Fruit fly (Drosophila melanogaster) whole organism, embryonic: Measurements from ENCODE around the gene ari-1.

Experiments
- Ada2b ChIP-seq: fragments of 200-800 bp; sonication (Bioruptor generic); IDR thresholded peaks from 2 replicates; pipeline ENCODE4 v1.3.6; 2022; ENCODE audit warnings: missing biosample characterization, missing genetic modification characterization
- Asciz ChIP-seq: fragments of 200-800 bp; sonication (Bioruptor generic); optimal IDR thresholded peaks from 2 replicates; lab custom pipeline; 2017; ENCODE audit warnings: missing biosample characterization, mild to moderate bottlenecking, missing genetic modification characterization, missing genetic modification reagents
- Bteb2 ChIP-seq: fragments of 200-800 bp; sonication (Bioruptor generic); optimal IDR thresholded peaks from 2 replicates; lab custom pipeline; 2016; ENCODE audit warnings: missing biosample characterization, missing genetic modification characterization
- CG11504 ChIP-seq: fragments of 200-800 bp; sonication (Bioruptor generic); optimal IDR thresholded peaks from 3 replicates; lab custom pipeline; 2019; ENCODE audit warnings: missing biosample characterization, mild to moderate bottlenecking, missing genetic modification characterization, moderate library complexity
- CG13894 ChIP-seq: fragments of 200-800 bp; sonication (Bioruptor generic); optimal IDR thresholded peaks from 3 replicates; lab custom pipeline; 2018; ENCODE audit warnings: missing biosample characterization, mild to moderate bottlenecking, missing genetic modification characterization, moderate library complexity
- CG14014 ChIP-seq: fragments of 200-800 bp; sonication (Bioruptor generic); IDR thresholded peaks from 2 replicates; pipeline ENCODE4 v1.3.6; 2022; ENCODE audit warnings: missing biosample characterization, missing genetic modification characterization
- CG14710 ChIP-seq: fragments of 200-800 bp; sonication (Bioruptor generic); optimal IDR thresholded peaks from 3 replicates; lab custom pipeline; 2019; ENCODE audit warnings: missing biosample characterization, mild to moderate bottlenecking, missing genetic modification characterization, moderate library complexity
- CG15269 ChIP-seq: fragments of 200-800 bp; sonication (Bioruptor generic); optimal IDR thresholded peaks from 2 replicates; lab custom pipeline; 2018; ENCODE audit warnings: missing biosample characterization, mild to moderate bottlenecking, missing genetic modification characterization, moderate library complexity
- CG1603 ChIP-seq: fragments of 200-800 bp; sonication (Bioruptor generic); optimal IDR thresholded peaks from 2 replicates; lab custom pipeline; 2019; ENCODE audit warnings: missing biosample characterization, mild to moderate bottlenecking, missing genetic modification characterization, moderate library complexity
- CG16863 ChIP-seq: fragments of 200-800 bp; sonication (Bioruptor generic); optimal IDR thresholded peaks from 3 replicates; lab custom pipeline; 2016; ENCODE audit warnings: missing biosample characterization, missing genetic modification characterization
- CG18262 ChIP-seq: fragments of 200-800 bp; optimal IDR thresholded peaks from 3 replicates; lab custom pipeline; 2019; ENCODE audit warnings: missing biosample characterization, mild to moderate bottlenecking, missing genetic modification characterization, moderate library complexity
- CG18764 ChIP-seq: fragments of 200-800 bp; sonication (Bioruptor generic); optimal IDR thresholded peaks from 3 replicates; lab custom pipeline; 2016; ENCODE audit warnings: missing biosample characterization, missing genetic modification characterization
- CG2678 ChIP-seq: fragments of 200-800 bp; sonication (Bioruptor generic); optimal IDR thresholded peaks from 3 replicates; lab custom pipeline; 2019; ENCODE audit warnings: missing biosample characterization, mild to moderate bottlenecking, missing genetic modification characterization, moderate library complexity
- CG2889 ChIP-seq: fragments of 200-800 bp; sonication (Bioruptor generic); IDR thresholded peaks from 3 replicates; pipeline ENCODE4 v1.3.6; 2022; ENCODE audit warnings: missing biosample characterization, missing genetic modification characterization
- CG31224 ChIP-seq: fragments of 200-800 bp; sonication (Bioruptor generic); IDR thresholded peaks from 2 replicates; pipeline ENCODE4 v1.3.6; 2022; ENCODE audit warnings: missing biosample characterization, missing genetic modification characterization
- CG4617 ChIP-seq: fragments of 200-800 bp; sonication (Bioruptor generic); optimal IDR thresholded peaks from 3 replicates; lab custom pipeline; 2016; ENCODE audit warnings: missing biosample characterization, missing genetic modification characterization, borderline replicate concordance
- CG6254 ChIP-seq: fragments of 200-800 bp; sonication (Bioruptor generic); optimal IDR thresholded peaks from 3 replicates; lab custom pipeline; 2017; ENCODE audit warnings: mild to moderate bottlenecking, missing biosample characterization, missing genetic modification reagents, missing genetic modification characterization
- CG6854 ChIP-seq: fragments of 200-800 bp; sonication (Bioruptor generic); optimal IDR thresholded peaks from 3 replicates; lab custom pipeline; 2017; ENCODE audit warnings: missing biosample characterization, mild to moderate bottlenecking, missing genetic modification characterization
- CG8089 ChIP-seq: fragments of 200-800 bp; sonication (Bioruptor generic); optimal IDR thresholded peaks from 3 replicates; lab custom pipeline; 2016; ENCODE audit warnings: missing biosample characterization, missing genetic modification characterization
- CG8478 ChIP-seq: fragments of >200 bp; optimal IDR thresholded peaks from 2 replicates; lab custom pipeline; 2018
- CG8944 ChIP-seq: fragments of 200-800 bp; sonication (Bioruptor generic); optimal IDR thresholded peaks from 3 replicates; lab custom pipeline; 2016; ENCODE audit warnings: missing biosample characterization, missing genetic modification characterization
- CG9215 ChIP-seq: fragments of 200-800 bp; sonication (Bioruptor generic); IDR thresholded peaks from 2 replicates; pipeline ENCODE4 v1.3.6; 2022; ENCODE audit warnings: missing biosample characterization, missing genetic modification characterization
- CG9727 ChIP-seq: fragments of 200-800 bp; sonication (Bioruptor generic); optimal IDR thresholded peaks from 3 replicates; lab custom pipeline; 2017; ENCODE audit warnings: missing biosample characterization, mild to moderate bottlenecking, missing genetic modification characterization
- CoRest ChIP-seq: fragments of 200-800 bp; sonication (Bioruptor generic); optimal IDR thresholded peaks from 3 replicates; lab custom pipeline; 2018; ENCODE audit warnings: missing biosample characterization, mild to moderate bottlenecking, missing genetic modification characterization, moderate library complexity
- Ets65A ChIP-seq: fragments of 200-800 bp; sonication (Bioruptor generic); peaks from one replicate; lab custom pipeline; 2016; ENCODE audit warnings: missing biosample characterization, missing genetic modification characterization
- Gug ChIP-seq: fragments of 200-800 bp; sonication (Bioruptor generic); IDR thresholded peaks from 4 replicates; pipeline ENCODE4 v1.3.6; 2022; ENCODE audit warnings: missing biosample characterization, missing genetic modification characterization
- Hr51 ChIP-seq, 2 experiments: fragments of 200-800 bp; sonication (Bioruptor generic); optimal IDR thresholded peaks; 2 replicates in 1 of 2; 3 replicates in 1 of 2; lab custom pipeline; 2016 to 2018; ENCODE audit warnings: missing biosample characterization in 2 of 2, missing genetic modification characterization in 2 of 2, mild to moderate bottlenecking in 1 of 2, moderate library complexity in 1 of 2
- Oli ChIP-seq: fragments of 200-800 bp; sonication (Bioruptor generic); optimal IDR thresholded peaks from 2 replicates; lab custom pipeline; 2018; ENCODE audit warnings: missing biosample characterization, mild to moderate bottlenecking, missing genetic modification characterization, moderate library complexity
- Xrp1 ChIP-seq: fragments of 200-800 bp; sonication (Bioruptor generic); IDR thresholded peaks from 2 replicates; pipeline ENCODE4 v1.3.6; 2022; ENCODE audit warnings: missing biosample characterization, missing genetic modification characterization
- abd-A ChIP-seq: fragments of 200-800 bp; sonication (Bioruptor generic); optimal IDR thresholded peaks from 3 replicates; lab custom pipeline; 2019; ENCODE audit warnings: missing biosample characterization, mild to moderate bottlenecking, missing genetic modification characterization, moderate library complexity
- cad ChIP-seq: fragments of >200 bp; optimal IDR thresholded peaks from 2 replicates; lab custom pipeline; 2017; ENCODE audit warnings: missing biosample characterization, missing genetic modification characterization
- chif ChIP-seq, 2 experiments: fragments of 200-800 bp; sonication (Bioruptor generic); optimal IDR thresholded peaks; 3 replicates each; lab custom pipeline; 2016; ENCODE audit warnings: missing biosample characterization in 2 of 2, missing genetic modification characterization in 2 of 2
- crol ChIP-seq: fragments of 200-800 bp; sonication (Bioruptor generic); IDR thresholded peaks from 2 replicates; pipeline ENCODE4 v1.3.6; 2022; ENCODE audit warnings: missing biosample characterization, missing genetic modification characterization
- cwo ChIP-seq: fragments of 200-800 bp; sonication (Bioruptor generic); optimal IDR thresholded peaks from 3 replicates; lab custom pipeline; 2017; ENCODE audit warnings: missing biosample characterization, missing genetic modification characterization, mild to moderate bottlenecking, moderate library complexity, missing genetic modification reagents
- dmrt99B ChIP-seq: fragments of 200-800 bp; sonication (Bioruptor generic); optimal IDR thresholded peaks from 2 replicates; lab custom pipeline; 2018; ENCODE audit warnings: missing biosample characterization, mild to moderate bottlenecking, missing genetic modification characterization, moderate library complexity
- eve ChIP-seq, 2 experiments: fragments of >200 bp; optimal IDR thresholded peaks; 2 replicates each; lab custom pipeline; 2017; ENCODE audit warnings: missing biosample characterization in 2 of 2, missing genetic modification characterization in 2 of 2
- gem ChIP-seq: fragments of 200-800 bp; sonication (Bioruptor generic); optimal IDR thresholded peaks from 2 replicates; lab custom pipeline; 2019; ENCODE audit warnings: missing biosample characterization, mild to moderate bottlenecking, missing genetic modification characterization, moderate library complexity
- klu ChIP-seq: fragments of 200-800 bp; sonication (Bioruptor generic); IDR thresholded peaks from 2 replicates; pipeline ENCODE4 v1.3.6; 2022; ENCODE audit warnings: missing biosample characterization, missing genetic modification characterization
- sd ChIP-seq: fragments of 200-800 bp; sonication (Bioruptor generic); optimal IDR thresholded peaks from 3 replicates; lab custom pipeline; 2018; ENCODE audit warnings: missing biosample characterization, mild to moderate bottlenecking, missing genetic modification characterization, moderate library complexity
- sima ChIP-seq: fragments of 200-800 bp; sonication (Bioruptor generic); optimal IDR thresholded peaks from 2 replicates; lab custom pipeline; 2016; ENCODE audit warnings: missing biosample characterization, missing genetic modification characterization
- sisA ChIP-seq: fragments of 200-800 bp; sonication (Bioruptor generic); IDR thresholded peaks from 2 replicates; pipeline ENCODE4 v1.3.6; 2022; ENCODE audit warnings: missing biosample characterization, missing genetic modification characterization
- so ChIP-seq: fragments of 200-800 bp; sonication (Bioruptor generic); IDR thresholded peaks from 3 replicates; pipeline ENCODE4 v1.3.6; 2022; ENCODE audit warnings: missing biosample characterization, missing genetic modification characterization
- tgo ChIP-seq: fragments of 200-800 bp; sonication (Bioruptor generic); IDR thresholded peaks from 3 replicates; pipeline ENCODE4 v1.3.6; 2022; ENCODE audit warnings: missing biosample characterization, missing genetic modification characterization
- ttk ChIP-seq: fragments of 200-800 bp; sonication (Bioruptor generic); IDR thresholded peaks from 2 replicates; pipeline ENCODE4 v2.1.2; 2022; ENCODE audit warnings: missing biosample characterization, missing genetic modification characterization
- yki ChIP-seq: fragments of >200 bp; optimal IDR thresholded peaks from 3 replicates; lab custom pipeline; 2018

The ari-1 gene

DNA sequence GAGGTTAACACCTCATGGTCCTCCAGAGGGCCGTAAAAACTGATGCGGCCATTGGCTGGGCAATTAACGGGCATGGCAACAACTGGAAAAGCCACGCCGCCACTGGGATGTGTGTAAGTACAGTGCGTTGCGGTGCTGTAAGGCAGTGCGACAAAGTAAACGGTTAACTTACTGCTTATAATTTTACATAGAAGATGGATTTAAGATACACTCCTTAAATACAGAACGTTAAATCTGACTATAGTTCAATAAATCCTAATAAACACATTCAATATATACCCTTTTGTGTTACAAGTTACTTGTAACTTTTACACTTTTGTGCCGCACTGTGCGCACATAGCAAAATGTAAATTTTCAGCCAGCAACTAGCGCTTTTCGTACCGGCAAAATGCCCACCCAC, 15.4 kb upstream of the ari-1 start (continued):
- TF ChIP-seq Asciz (GFP tag; lab: Kevin White, UChicago): no peak

- TF ChIP-seq CG4617 (GFP tag; lab: Kevin White, UChicago) (no peak), crol (GFP tag; lab: Robert Waterston, UW) (peak; percentile 52), abd-A (tag; lab: Kevin White, UChicago) (peak; percentile 36), sd (tag; lab: Kevin White, UChicago) (peak; percentile 54), so (GFP tag; lab: Robert Waterston, UW) (no peak), CG8089 (GFP tag; lab: Kevin White, UChicago) (no peak)
Observed at dm6 chrX:18151323-18151722, 13.7 kb upstream of the ari-1 start.

- peak; percentile 54 for TF ChIP-seq CG13894 (tag; lab: Kevin White, UChicago)
- TF ChIP-seq CG2889 (GFP tag; lab: Robert Waterston, UW): no peak
- TF ChIP-seq CG8478 (lab: Kevin White, UChicago): no peak
- peak; percentile 51 for TF ChIP-seq abd-A (tag; lab: Kevin White, UChicago)
Observed at dm6 chrX:18149292-18149691, 11.7 kb upstream of the ari-1 start.

DNA sequence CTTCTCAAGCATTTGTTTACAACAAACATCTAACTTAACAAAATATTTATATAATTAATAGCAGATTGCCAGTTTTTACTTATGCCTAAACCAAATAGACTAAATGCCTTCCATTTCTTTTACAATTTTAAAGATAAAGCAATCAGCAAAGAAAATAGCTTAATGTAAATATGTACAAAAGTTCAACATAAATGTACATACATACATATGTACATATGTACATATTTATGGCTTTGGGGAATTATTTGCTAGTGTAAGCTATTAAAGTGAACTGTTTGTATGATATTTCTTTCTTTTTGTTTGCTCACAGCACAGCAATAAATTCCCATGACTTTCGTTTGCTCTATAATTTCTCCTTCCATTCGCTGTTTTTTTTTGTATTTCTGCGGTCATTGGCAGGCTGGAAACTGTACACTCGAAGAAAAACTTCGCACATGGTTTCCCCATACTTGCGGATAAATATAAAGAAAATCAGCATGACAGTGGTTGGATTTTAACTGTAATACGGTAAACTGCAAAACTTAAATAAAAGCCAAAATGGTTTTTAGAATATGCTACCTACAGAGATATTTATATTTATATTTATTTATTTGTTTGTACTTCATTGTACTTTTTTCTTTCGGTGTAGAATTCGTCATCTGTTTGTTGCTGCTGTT, 3.5 kb upstream of the ari-1 start:
- TF ChIP-seq Bteb2 (no peak), CG6254 (GFP tag; lab: Kevin White, UChicago) (no peak), Xrp1 (GFP tag; lab: Robert Waterston, UW) (peak; percentile 42), CG31224 (GFP tag; lab: Robert Waterston, UW) (no peak), sisA (GFP tag; lab: Robert Waterston, UW) (peak; percentile 21; the same call in 1 of the 2 replicates), Ets65A (peak; percentile 95), dmrt99B (tag; lab: Kevin White, UChicago) (peak; percentile 50), CG1603 (tag; lab: Kevin White, UChicago) (peak; percentile 35), CG18262 (peak; percentile 13), ttk (GFP tag; lab: Robert Waterston, UW) (0 out of 2 replicates have a peak, but pooled peaks have one; percentile 5), klu (peak; percentile 19; the same call in 1 of the 2 replicates), chif (GFP tag; optimal IDR thresholded peaks at IDR 0.05; lab: Kevin White, UChicago) (peak; percentile 10 to 15), CG11504 (tag; lab: Kevin White, UChicago) (peak; percentile 50), Oli (tag; lab: Kevin White, UChicago) (no peak), tgo (GFP tag; lab: Robert Waterston, UW) (0 out of 3 replicates have a peak, but pooled peaks have one; percentile 21), CG14710 (tag; lab: Kevin White, UChicago) (peak; percentile 26), CG2678 (tag; lab: Kevin White, UChicago) (peak; percentile 42), CG9727 (peak; percentile 29), sima (GFP tag; lab: Kevin White, UChicago) (no peak), yki (lab: Kevin White, UChicago) (no peak), Gug (GFP tag; lab: Robert Waterston, UW) (peak; percentile 10; the same call in 1 of the 4 replicates), cwo (GFP tag; lab: Kevin White, UChicago) (no peak), CG15269 (tag; lab: Kevin White, UChicago) (peak; percentile 31), CG8944 (no peak), cad (GFP tag; lab: Kevin White, UChicago) (no peak), eve (GFP tag; optimal IDR thresholded peaks at IDR 0.05; lab: Kevin White, UChicago) (peak in 1 of 2 experiments; percentile 48), CG14014 (0 out of 2 replicates have a peak, but pooled peaks have one; percentile 6), CoRest (peak; percentile 14), CG9215 (GFP tag; lab: Robert Waterston, UW) (no peak), Hr51 (GFP tag; optimal IDR thresholded peaks at IDR 0.05; lab: Kevin White, UChicago) (peak in 1 of 2 experiments; percentile 4), CG6854 (GFP tag; lab: Kevin White, UChicago) (no peak), Ada2b (GFP tag; lab: Robert Waterston, UW) (peak; percentile 12; the same call in 1 of the 2 replicates), CG18764 (GFP tag; lab: Kevin White, UChicago) (no peak), CG16863 (GFP tag; lab: Kevin White, UChicago) (no peak), gem (tag; lab: Kevin White, UChicago) (peak; percentile 34)
